Worm (Caenorhabditis elegans): ENCODE data around the gene rab-37.

ce11 chrX:4245124-4245523 lies 9.5 kb upstream of the rab-37 start:
- TF ChIP-seq F22D6.2 (tag; optimal IDR thresholded peaks at IDR 0.05): no peak
- TF ChIP-seq ceh-100 (GFP tag; IDR thresholded peaks at IDR 0.05): no peak
- no peak for TF ChIP-seq hsf-1 (GFP tag; IDR thresholded peaks at IDR 0.05)
- TF ChIP-seq C17E4.6 (GFP tag; IDR thresholded peaks at IDR 0.05): no peak
- no peak for TF ChIP-seq snpc-4 (GFP tag; optimal IDR thresholded peaks at IDR 0.05)
- no peak for TF ChIP-seq snpc-4 (tag; optimal IDR thresholded peaks at IDR 0.05)
- no peak for TF ChIP-seq B0019.2 (GFP tag; conservative IDR thresholded peaks at IDR 0.05)
- TF ChIP-seq lsl-1 (GFP tag; optimal IDR thresholded peaks at IDR 0.05): no peak
- peak; percentile 8 for TF ChIP-seq unc-62 (GFP tag; optimal IDR thresholded peaks at IDR 0.05)
